Fruit fly (Drosophila melanogaster) whole organism, embryonic: Measurements from ENCODE around the gene RpL8.

Source experiments
- C15 ChIP-seq: fragments of 200-800 bp; sonication (Bioruptor generic); IDR thresholded peaks from 3 replicates; pipeline ENCODE4 v1.3.6; 2022; ENCODE audit warnings: missing biosample characterization, missing genetic modification characterization
- CG10267 ChIP-seq: fragments of 200-800 bp; sonication (Bioruptor generic); optimal IDR thresholded peaks from 2 replicates; lab custom pipeline; 2018; ENCODE audit warnings: missing biosample characterization, mild to moderate bottlenecking, missing genetic modification characterization, moderate library complexity
- CG10321 ChIP-seq: fragments of 200-800 bp; sonication (Bioruptor generic); IDR thresholded peaks from 2 replicates; pipeline ENCODE4 v1.3.6; 2022; ENCODE audit warnings: missing biosample characterization, missing genetic modification characterization
- CG10979 ChIP-seq: fragments of 200-800 bp; sonication (Bioruptor generic); optimal IDR thresholded peaks from 2 replicates; lab custom pipeline; 2018; ENCODE audit warnings: missing biosample characterization, mild to moderate bottlenecking, missing genetic modification characterization, moderate library complexity
- CG11723 ChIP-seq: fragments of 200-800 bp; sonication (Bioruptor generic); optimal IDR thresholded peaks from 2 replicates; lab custom pipeline; 2017; ENCODE audit warnings: missing biosample characterization, mild to moderate bottlenecking, missing genetic modification characterization
- CG12219 ChIP-seq: fragments of 200-800 bp; sonication (Bioruptor generic); optimal IDR thresholded peaks from 3 replicates; lab custom pipeline; 2018; ENCODE audit warnings: missing biosample characterization, mild to moderate bottlenecking, missing genetic modification characterization
- CG12659 ChIP-seq: fragments of 200-800 bp; sonication (Bioruptor generic); optimal IDR thresholded peaks from 3 replicates; lab custom pipeline; 2017; ENCODE audit warnings: mild to moderate bottlenecking, missing biosample characterization, missing genetic modification reagents, missing genetic modification characterization
- CG12942 ChIP-seq: fragments of 200-800 bp; sonication (Bioruptor generic); optimal IDR thresholded peaks from 3 replicates; lab custom pipeline; 2016; ENCODE audit warnings: missing biosample characterization, missing genetic modification characterization
- CG17912 ChIP-seq: fragments of 200-800 bp; sonication (Bioruptor generic); optimal IDR thresholded peaks from 2 replicates; lab custom pipeline; 2018; ENCODE audit warnings: missing biosample characterization, mild to moderate bottlenecking, missing genetic modification characterization
- CG2116 ChIP-seq: fragments of 200-800 bp; sonication (Bioruptor generic); optimal IDR thresholded peaks from 3 replicates; lab custom pipeline; 2018; ENCODE audit warnings: missing biosample characterization, mild to moderate bottlenecking, missing genetic modification characterization
- CG2678 ChIP-seq: fragments of 200-800 bp; sonication (Bioruptor generic); optimal IDR thresholded peaks from 3 replicates; lab custom pipeline; 2019; ENCODE audit warnings: missing biosample characterization, mild to moderate bottlenecking, missing genetic modification characterization, moderate library complexity
- CG31365 ChIP-seq: fragments of 200-800 bp; sonication (Bioruptor generic); optimal IDR thresholded peaks from 2 replicates; lab custom pipeline; 2018; ENCODE audit warnings: missing biosample characterization, mild to moderate bottlenecking, missing genetic modification characterization
- CG33557 ChIP-seq: fragments of 200-800 bp; sonication (Bioruptor generic); optimal IDR thresholded peaks from 2 replicates; lab custom pipeline; 2019; ENCODE audit warnings: missing biosample characterization, mild to moderate bottlenecking, missing genetic modification characterization, moderate library complexity
- CG3995 ChIP-seq: fragments of 200-800 bp; sonication (Bioruptor generic); optimal IDR thresholded peaks from 3 replicates; lab custom pipeline; 2016; ENCODE audit warnings: missing biosample characterization, missing genetic modification characterization
- CG4360 ChIP-seq: fragments of 200-800 bp; sonication (Bioruptor generic); IDR thresholded peaks from 2 replicates; pipeline ENCODE4 v1.3.6; 2022; ENCODE audit warnings: missing biosample characterization, missing genetic modification characterization
- CG4820 ChIP-seq: fragments of 200-800 bp; sonication (Bioruptor generic); optimal IDR thresholded peaks from 3 replicates; lab custom pipeline; 2016; ENCODE audit warnings: missing biosample characterization, missing genetic modification characterization
- CG7372 ChIP-seq: fragments of 200-800 bp; sonication (Bioruptor generic); IDR thresholded peaks from 2 replicates; pipeline ENCODE4 v1.3.6; 2022; ENCODE audit warnings: missing biosample characterization, missing genetic modification characterization
- CG7839 ChIP-seq: fragments of 200-800 bp; sonication (Bioruptor generic); optimal IDR thresholded peaks from 3 replicates; lab custom pipeline; 2018; ENCODE audit warnings: missing biosample characterization, mild to moderate bottlenecking, missing genetic modification characterization, moderate library complexity
- CG7963 ChIP-seq: fragments of 200-800 bp; sonication (Bioruptor generic); IDR thresholded peaks from 3 replicates; pipeline ENCODE4 v1.3.6; 2022; ENCODE audit warnings: missing biosample characterization, missing genetic modification characterization; ENCODE audit not compliant: partially characterized antibody
- CG9727 ChIP-seq: fragments of 200-800 bp; sonication (Bioruptor generic); optimal IDR thresholded peaks from 3 replicates; lab custom pipeline; 2017; ENCODE audit warnings: missing biosample characterization, mild to moderate bottlenecking, missing genetic modification characterization
- Camta ChIP-seq: fragments of 200-800 bp; sonication (Bioruptor generic); optimal IDR thresholded peaks from 2 replicates; lab custom pipeline; 2016; ENCODE audit warnings: missing biosample characterization, missing genetic modification characterization
- Gsc ChIP-seq: fragments of 200-800 bp; sonication (Bioruptor generic); IDR thresholded peaks from 2 replicates; pipeline ENCODE4 v1.3.6; 2022; ENCODE audit warnings: missing biosample characterization, missing genetic modification characterization
- Lpt ChIP-seq: fragments of >200 bp; optimal IDR thresholded peaks from 2 replicates; lab custom pipeline; 2018; ENCODE audit warnings: missing biosample characterization, missing genetic modification characterization
- NC2β ChIP-seq: fragments of 200-800 bp; sonication (Bioruptor generic); optimal IDR thresholded peaks from 2 replicates; lab custom pipeline; 2016; ENCODE audit warnings: missing biosample characterization, missing genetic modification characterization
- Side ChIP-seq: fragments of 200-800 bp; sonication (Bioruptor generic); optimal IDR thresholded peaks from 2 replicates; lab custom pipeline; 2016; ENCODE audit warnings: missing biosample characterization, missing genetic modification characterization
- Sry-β ChIP-seq: fragments of 200-800 bp; sonication (Bioruptor generic); optimal IDR thresholded peaks from 2 replicates; lab custom pipeline; 2018; ENCODE audit warnings: missing biosample characterization, mild to moderate bottlenecking, missing genetic modification characterization, moderate library complexity
- ap ChIP-seq: fragments of 200-800 bp; sonication (Bioruptor generic); IDR thresholded peaks from 2 replicates; pipeline ENCODE4 v1.3.6; 2022; ENCODE audit warnings: missing biosample characterization, missing genetic modification characterization
- ash1 ChIP-seq: fragments of 200-800 bp; sonication (Bioruptor generic); optimal IDR thresholded peaks from 2 replicates; lab custom pipeline; 2018; ENCODE audit warnings: missing biosample characterization, mild to moderate bottlenecking, missing genetic modification characterization
- chn ChIP-seq: fragments of 200-800 bp; sonication (Bioruptor generic); optimal IDR thresholded peaks from 2 replicates; lab custom pipeline; 2016; ENCODE audit warnings: missing biosample characterization, missing genetic modification characterization
- croc ChIP-seq: fragments of 200-800 bp; sonication (Bioruptor generic); conservative IDR thresholded peaks from 3 replicates; pipeline ENCODE4 v1.3.6; 2022; ENCODE audit warnings: missing biosample characterization, missing genetic modification characterization
- crol ChIP-seq: fragments of 200-800 bp; sonication (Bioruptor generic); IDR thresholded peaks from 2 replicates; pipeline ENCODE4 v1.3.6; 2022; ENCODE audit warnings: missing biosample characterization, missing genetic modification characterization
- dimm ChIP-seq: fragments of 200-800 bp; sonication (Bioruptor generic); IDR thresholded peaks from 2 replicates; pipeline ENCODE4 v1.3.6; 2022; ENCODE audit warnings: missing biosample characterization, missing genetic modification characterization
- dysf ChIP-seq: fragments of 200-800 bp; sonication (Bioruptor generic); IDR thresholded peaks from 3 replicates; pipeline ENCODE4 v1.3.6; 2022; ENCODE audit warnings: missing biosample characterization, missing genetic modification characterization
- exex ChIP-seq: fragments of 200-800 bp; sonication (Bioruptor generic); optimal IDR thresholded peaks from 4 replicates; lab custom pipeline; 2018; ENCODE audit warnings: missing biosample characterization, mild to moderate bottlenecking, missing genetic modification characterization, moderate library complexity
- eyg ChIP-seq: fragments of 200-800 bp; sonication (Bioruptor generic); optimal IDR thresholded peaks from 3 replicates; lab custom pipeline; 2016; ENCODE audit warnings: missing biosample characterization, missing genetic modification characterization
- gce ChIP-seq: fragments of 200-800 bp; sonication (Bioruptor generic); IDR thresholded peaks from 3 replicates; pipeline ENCODE4 v1.3.6; 2022; ENCODE audit warnings: missing biosample characterization, missing genetic modification characterization
- gcm2 ChIP-seq: fragments of 200-800 bp; sonication (Bioruptor generic); optimal IDR thresholded peaks from 2 replicates; lab custom pipeline; 2016; ENCODE audit warnings: missing biosample characterization, missing genetic modification characterization
- hkb ChIP-seq, 2 experiments: fragments of 200-800 bp in 1 of 2; fragments of >200 bp in 1 of 2; sonication (Bioruptor generic) in 1 of 2; IDR thresholded peaks in 1 of 2; optimal IDR thresholded peaks in 1 of 2; 2 replicates each; pipeline versions ENCODE4 v1.3.6 to Lab custom; 2017 to 2022; ENCODE audit warnings: missing biosample characterization in 1 of 2, missing genetic modification characterization in 1 of 2
- knrl ChIP-seq: fragments of 200-800 bp; sonication (Bioruptor generic); IDR thresholded peaks from 3 replicates; pipeline ENCODE4 v1.3.6; 2022; ENCODE audit warnings: missing biosample characterization, missing genetic modification characterization; ENCODE audit not compliant: partially characterized antibody
- mam ChIP-seq: fragments of 200-800 bp; sonication (Bioruptor generic); optimal IDR thresholded peaks from 3 replicates; lab custom pipeline; 2016; ENCODE audit warnings: missing biosample characterization, missing genetic modification characterization
- mirr ChIP-seq: fragments of 200-800 bp; sonication (Bioruptor generic); optimal IDR thresholded peaks from 3 replicates; lab custom pipeline; 2018; ENCODE audit warnings: missing biosample characterization, mild to moderate bottlenecking, missing genetic modification characterization
- odd ChIP-seq: fragments of 200-800 bp; sonication (Bioruptor generic); optimal IDR thresholded peaks from 2 replicates; lab custom pipeline; 2017; ENCODE audit warnings: missing biosample characterization, mild to moderate bottlenecking, missing genetic modification characterization
- shn ChIP-seq: fragments of 200-800 bp; sonication (Bioruptor generic); optimal IDR thresholded peaks from 3 replicates; lab custom pipeline; 2016; ENCODE audit warnings: missing biosample characterization, missing genetic modification characterization
- sim ChIP-seq: fragments of 200-800 bp; sonication (Bioruptor generic); IDR thresholded peaks from 2 replicates; pipeline ENCODE4 v1.3.6; 2022; ENCODE audit warnings: missing biosample characterization, missing genetic modification characterization
- toy ChIP-seq: fragments of 200-800 bp; sonication (Bioruptor generic); IDR thresholded peaks from 2 replicates; pipeline ENCODE4 v1.3.6; 2022; ENCODE audit warnings: missing biosample characterization, missing genetic modification characterization
- unc-4 ChIP-seq: fragments of 200-800 bp; sonication (Bioruptor generic); IDR thresholded peaks from 2 replicates; pipeline ENCODE4 v1.3.6; 2022; ENCODE audit warnings: missing biosample characterization, missing genetic modification characterization; ENCODE audit not compliant: partially characterized antibody
- unpg ChIP-seq: fragments of 200-800 bp; sonication (Bioruptor generic); optimal IDR thresholded peaks from 3 replicates; lab custom pipeline; 2018; ENCODE audit warnings: missing biosample characterization, mild to moderate bottlenecking, missing genetic modification characterization, moderate library complexity
- vfl ChIP-seq: fragments of 200-800 bp; sonication (Bioruptor generic); optimal IDR thresholded peaks from 2 replicates; lab custom pipeline; 2016; ENCODE audit warnings: missing biosample characterization, missing genetic modification characterization
- wor ChIP-seq: fragments of 200-800 bp; sonication (Bioruptor generic); IDR thresholded peaks from 2 replicates; pipeline ENCODE4 v1.3.6; 2022; ENCODE audit warnings: missing biosample characterization, missing genetic modification characterization
- yki ChIP-seq: fragments of >200 bp; optimal IDR thresholded peaks from 3 replicates; lab custom pipeline; 2018

The RpL8 gene

dm6 chr3L:2584119-2584805, 3.0 kb upstream of the RpL8 start (continued):
- TF ChIP-seq knrl (GFP tag; lab: Robert Waterston, UW), result peak; percentile 13; the same call in 1 of the 3 replicates
- peak; percentile 35 for TF ChIP-seq Sry-β (GFP tag; lab: Kevin White, UChicago)
- peak; percentile 13; the same call in 1 of the 2 replicates for TF ChIP-seq sim (GFP tag; lab: Robert Waterston, UW)
- TF ChIP-seq CG7963 (GFP tag; lab: Robert Waterston, UW), result no peak
- peak; percentile 65 for TF ChIP-seq wor
- TF ChIP-seq eyg, result peak; percentile 64
- TF ChIP-seq yki (lab: Kevin White, UChicago), result no peak
- peak; percentile 40 for TF ChIP-seq exex (tag; lab: Kevin White, UChicago)
- TF ChIP-seq crol, result peak; percentile 97
- peak; percentile 64 for TF ChIP-seq CG4820
- TF ChIP-seq mam (GFP tag; lab: Kevin White, UChicago), result peak; percentile 70
- TF ChIP-seq gcm2 (GFP tag; lab: Kevin White, UChicago), result no peak
- TF ChIP-seq CG10267 (tag; lab: Kevin White, UChicago), result peak; percentile 72
- no peak for TF ChIP-seq CG10321
- peak; percentile 88 for TF ChIP-seq CG12659 (GFP tag; lab: Kevin White, UChicago)
- TF ChIP-seq CG2678 (tag; lab: Kevin White, UChicago), result peak; percentile 93
- TF ChIP-seq CG10979, result peak; percentile 86
- TF ChIP-seq Side (GFP tag; lab: Kevin White, UChicago), result peak; percentile 50
- peak; percentile 54 for TF ChIP-seq shn (GFP tag; lab: Kevin White, UChicago)
- peak; percentile 87 for TF ChIP-seq odd
- peak; percentile 79 for TF ChIP-seq CG11723 (GFP tag; lab: Kevin White, UChicago)
- peak; percentile 88 for TF ChIP-seq dysf (GFP tag; lab: Robert Waterston, UW)
- no peak for TF ChIP-seq CG4360
- peak; percentile 76 for TF ChIP-seq unpg
- TF ChIP-seq gce (GFP tag; lab: Robert Waterston, UW), result no peak; the same call in 2 of the 3 replicates
- TF ChIP-seq ap, result peak; percentile 45
- no peak for TF ChIP-seq hkb (optimal IDR thresholded peaks at IDR 0.05; lab: Kevin White, UChicago)
- TF ChIP-seq hkb (GFP tag; IDR thresholded peaks at IDR 0.05; lab: Robert Waterston, UW), result peak; percentile 82
- peak; percentile 57 for TF ChIP-seq NC2β
- no peak for TF ChIP-seq CG17912 (GFP tag; lab: Kevin White, UChicago)
- TF ChIP-seq unc-4 (GFP tag; lab: Robert Waterston, UW), result peak; percentile 30
- TF ChIP-seq croc (GFP tag; lab: Robert Waterston, UW), result peak; percentile 53; the same call in 1 of the 3 replicates
- peak; percentile 79 for TF ChIP-seq Camta
- no peak for TF ChIP-seq mirr (GFP tag; lab: Kevin White, UChicago)
- peak; percentile 85 for TF ChIP-seq CG9727 (GFP tag; lab: Kevin White, UChicago)
- TF ChIP-seq C15 (GFP tag; lab: Robert Waterston, UW), result no peak
- peak; percentile 55 for TF ChIP-seq Gsc (GFP tag; lab: Robert Waterston, UW)
- no peak for TF ChIP-seq Lpt
- peak; percentile 82 for TF ChIP-seq CG12219
- peak; percentile 10 for TF ChIP-seq CG3995
- peak; percentile 64; the same call in 1 of the 2 replicates for TF ChIP-seq CG7372 (GFP tag; lab: Robert Waterston, UW)
- TF ChIP-seq ash1 (GFP tag; lab: Kevin White, UChicago), result peak; percentile 22
- peak; percentile 69 for TF ChIP-seq CG12942
- TF ChIP-seq CG33557 (GFP tag; lab: Kevin White, UChicago), result peak; percentile 64
- TF ChIP-seq toy (GFP tag; lab: Robert Waterston, UW), result 0 out of 2 replicates have a peak, but pooled peaks have one; percentile 43
- TF ChIP-seq CG31365 (tag; lab: Kevin White, UChicago), result peak; percentile 39
- peak; percentile 32 for TF ChIP-seq vfl (GFP tag; lab: Kevin White, UChicago)
- peak; percentile 52 for TF ChIP-seq CG2116
- peak; percentile 77 for TF ChIP-seq chn
- TF ChIP-seq dimm (GFP tag; lab: Robert Waterston, UW), result no peak
- TF ChIP-seq CG7839 (tag; lab: Kevin White, UChicago), result peak; percentile 90
